Fruit fly (Drosophila melanogaster) whole organism, embryonic: ENCODE data around the gene plx.
A peak's percentile ranks its signal among the peaks of the same experiment; 100 is the strongest.

ENCODE experiments used
- B-H2 ChIP-seq: fragments of 200-800 bp; sonication (Bioruptor generic); optimal IDR thresholded peaks from 2 replicates; lab custom pipeline; 2018; ENCODE audit warnings: missing biosample characterization, mild to moderate bottlenecking, missing genetic modification characterization
- CG10147 ChIP-seq: fragments of 200-800 bp; sonication (Bioruptor generic); optimal IDR thresholded peaks from 2 replicates; lab custom pipeline; 2019; ENCODE audit warnings: missing biosample characterization, mild to moderate bottlenecking, missing genetic modification characterization, moderate library complexity
- CG11085 ChIP-seq: fragments of 200-800 bp; sonication (Bioruptor generic); IDR thresholded peaks from 2 replicates; pipeline ENCODE4 v1.3.6; 2022; ENCODE audit warnings: missing biosample characterization, missing genetic modification characterization
- CG12744 ChIP-seq: fragments of 200-800 bp; sonication (Bioruptor generic); optimal IDR thresholded peaks from 2 replicates; lab custom pipeline; 2016; ENCODE audit warnings: missing biosample characterization, missing genetic modification characterization
- CG15514 ChIP-seq: fragments of 200-800 bp; sonication (Bioruptor generic); optimal IDR thresholded peaks from 3 replicates; lab custom pipeline; 2017; ENCODE audit warnings: missing biosample characterization, missing genetic modification characterization, mild to moderate bottlenecking, moderate library complexity, missing genetic modification reagents
- CG1602 ChIP-seq: fragments of 200-800 bp; sonication (Bioruptor generic); optimal IDR thresholded peaks from 3 replicates; lab custom pipeline; 2016; ENCODE audit warnings: missing biosample characterization, missing genetic modification characterization
- CG16815 ChIP-seq: fragments of 200-800 bp; sonication (Bioruptor generic); optimal IDR thresholded peaks from 3 replicates; lab custom pipeline; 2017; ENCODE audit warnings: missing biosample characterization, mild to moderate bottlenecking, missing genetic modification characterization
- CG17361 ChIP-seq: fragments of 200-800 bp; sonication (Bioruptor generic); IDR thresholded peaks from 3 replicates; pipeline ENCODE4 v1.3.6; 2022; ENCODE audit warnings: missing biosample characterization, missing genetic modification characterization
- CG18011 ChIP-seq: fragments of 200-800 bp; sonication (Bioruptor generic); optimal IDR thresholded peaks from 2 replicates; lab custom pipeline; 2017; ENCODE audit warnings: missing biosample characterization, missing genetic modification characterization, mild to moderate bottlenecking, moderate library complexity, missing genotype
- CG18764 ChIP-seq: fragments of 200-800 bp; sonication (Bioruptor generic); optimal IDR thresholded peaks from 3 replicates; lab custom pipeline; 2016; ENCODE audit warnings: missing biosample characterization, missing genetic modification characterization
- CG2712 ChIP-seq: fragments of 200-800 bp; optimal IDR thresholded peaks from 3 replicates; lab custom pipeline; 2019; ENCODE audit warnings: missing biosample characterization, mild to moderate bottlenecking, missing genetic modification characterization, moderate library complexity
- CG31441 ChIP-seq: fragments of 200-800 bp; sonication (Bioruptor generic); IDR thresholded peaks from 2 replicates; pipeline ENCODE4 v1.3.6; 2022; ENCODE audit warnings: missing biosample characterization, missing genetic modification characterization
- CG33213 ChIP-seq: fragments of 200-800 bp; sonication (Bioruptor generic); optimal IDR thresholded peaks from 3 replicates; lab custom pipeline; 2016; ENCODE audit warnings: missing biosample characterization, missing genetic modification characterization
- CG6272 ChIP-seq: fragments of 200-800 bp; sonication (Bioruptor generic); IDR thresholded peaks from 2 replicates; pipeline ENCODE4 v1.3.6; 2022; ENCODE audit warnings: missing biosample characterization, missing genetic modification characterization
- CG7556 ChIP-seq: fragments of 200-800 bp; sonication (Bioruptor generic); optimal IDR thresholded peaks from 2 replicates; lab custom pipeline; 2017; ENCODE audit warnings: missing biosample characterization, mild to moderate bottlenecking, missing genetic modification characterization
- CG9797 ChIP-seq: fragments of 200-800 bp; sonication (Bioruptor generic); optimal IDR thresholded peaks from 3 replicates; lab custom pipeline; 2018; ENCODE audit warnings: missing biosample characterization, mild to moderate bottlenecking, missing genetic modification characterization
- Doc3 ChIP-seq: fragments of 200-800 bp; sonication (Bioruptor generic); IDR thresholded peaks from 3 replicates; pipeline ENCODE4 v1.3.6; 2022; ENCODE audit warnings: missing biosample characterization, missing genetic modification characterization; ENCODE audit not compliant: partially characterized antibody
- Dp ChIP-seq: fragments of 200-800 bp; sonication (Bioruptor generic); optimal IDR thresholded peaks from 2 replicates; lab custom pipeline; 2018; ENCODE audit warnings: missing biosample characterization, mild to moderate bottlenecking, missing genetic modification characterization, moderate library complexity
- E2f2 ChIP-seq: fragments of 200-800 bp; sonication (Bioruptor generic); IDR thresholded peaks from 2 replicates; pipeline ENCODE4 v1.3.6; 2022; ENCODE audit warnings: missing biosample characterization, missing genetic modification characterization
- Ets97D ChIP-seq: fragments of 200-800 bp; sonication (Bioruptor generic); optimal IDR thresholded peaks from 3 replicates; lab custom pipeline; 2016; ENCODE audit warnings: missing biosample characterization, missing genetic modification characterization
- Med ChIP-seq: fragments of 200-800 bp; sonication (Bioruptor generic); peaks from one replicate; lab custom pipeline; 2016; ENCODE audit warnings: missing biosample characterization, missing genetic modification characterization, mild to moderate bottlenecking, inconsistent platforms, moderate library complexity
- Opbp ChIP-seq: fragments of 200-800 bp; sonication (Bioruptor generic); IDR thresholded peaks from 3 replicates; pipeline ENCODE4 v1.3.6; 2022; ENCODE audit warnings: missing biosample characterization, missing genetic modification characterization; ENCODE audit not compliant: partially characterized antibody
- Six4 ChIP-seq: fragments of 200-800 bp; sonication (Bioruptor generic); optimal IDR thresholded peaks from 2 replicates; lab custom pipeline; 2016; ENCODE audit warnings: missing biosample characterization, missing genetic modification characterization
- YL-1 ChIP-seq: fragments of 200-800 bp; sonication (Bioruptor generic); optimal IDR thresholded peaks from 3 replicates; lab custom pipeline; 2017; ENCODE audit warnings: missing biosample characterization, mild to moderate bottlenecking, missing genetic modification characterization
- amos ChIP-seq: fragments of 200-800 bp; sonication (Bioruptor generic); IDR thresholded peaks from 2 replicates; pipeline ENCODE4 v1.3.6; 2022; ENCODE audit warnings: missing biosample characterization, missing genetic modification characterization; ENCODE audit not compliant: partially characterized antibody
- ash1 ChIP-seq: fragments of 200-800 bp; sonication (Bioruptor generic); optimal IDR thresholded peaks from 2 replicates; lab custom pipeline; 2018; ENCODE audit warnings: missing biosample characterization, mild to moderate bottlenecking, missing genetic modification characterization
- cad ChIP-seq: fragments of >200 bp; optimal IDR thresholded peaks from 2 replicates; lab custom pipeline; 2017; ENCODE audit warnings: missing biosample characterization, missing genetic modification characterization
- cas ChIP-seq: fragments of 200-800 bp; sonication (Bioruptor generic); IDR thresholded peaks from 2 replicates; pipeline ENCODE4 v1.3.6; 2022; ENCODE audit warnings: missing biosample characterization, missing genetic modification characterization
- cg ChIP-seq: fragments of 200-800 bp; sonication (Bioruptor generic); optimal IDR thresholded peaks from 3 replicates; lab custom pipeline; 2019; ENCODE audit warnings: missing biosample characterization, mild to moderate bottlenecking, missing genetic modification characterization, moderate library complexity
- corto ChIP-seq: fragments of 200-800 bp; sonication (Bioruptor generic); optimal IDR thresholded peaks from 2 replicates; lab custom pipeline; 2016; ENCODE audit warnings: missing biosample characterization, mild to moderate bottlenecking, missing genetic modification characterization, moderate library complexity
- dm ChIP-seq: fragments of 200-800 bp; sonication (Bioruptor generic); optimal IDR thresholded peaks from 3 replicates; lab custom pipeline; 2016; ENCODE audit warnings: missing biosample characterization, missing genetic modification characterization
- dysf ChIP-seq: fragments of 200-800 bp; sonication (Bioruptor generic); IDR thresholded peaks from 3 replicates; pipeline ENCODE4 v1.3.6; 2022; ENCODE audit warnings: missing biosample characterization, missing genetic modification characterization
- fd3F ChIP-seq: fragments of 200-800 bp; sonication (Bioruptor generic); optimal IDR thresholded peaks from 2 replicates; lab custom pipeline; 2018; ENCODE audit warnings: missing biosample characterization, mild to moderate bottlenecking, missing genetic modification characterization, moderate library complexity
- gcm ChIP-seq: fragments of 200-800 bp; sonication (Bioruptor generic); optimal IDR thresholded peaks from 2 replicates; lab custom pipeline; 2019; ENCODE audit warnings: missing biosample characterization, mild to moderate bottlenecking, missing genetic modification characterization, moderate library complexity
- gro ChIP-seq: fragments of 200-800 bp; sonication (Bioruptor generic); optimal IDR thresholded peaks from 2 replicates; lab custom pipeline; 2016; ENCODE audit warnings: missing biosample characterization, missing genetic modification characterization
- her ChIP-seq: fragments of 200-800 bp; sonication (Bioruptor generic); optimal IDR thresholded peaks from 2 replicates; lab custom pipeline; 2016; ENCODE audit warnings: missing biosample characterization, missing genetic modification characterization
- mam ChIP-seq: fragments of 200-800 bp; sonication (Bioruptor generic); optimal IDR thresholded peaks from 3 replicates; lab custom pipeline; 2016; ENCODE audit warnings: missing biosample characterization, missing genetic modification characterization
- pb ChIP-seq: fragments of 200-800 bp; sonication (Bioruptor generic); optimal IDR thresholded peaks from 3 replicates; lab custom pipeline; 2016; ENCODE audit warnings: missing biosample characterization, missing genetic modification characterization
- pho ChIP-seq: fragments of 200-800 bp; sonication (Bioruptor generic); optimal IDR thresholded peaks from 2 replicates; lab custom pipeline; 2016; ENCODE audit warnings: missing biosample characterization, missing genetic modification characterization
- prd ChIP-seq, 3 experiments: fragments of >200 bp in 2 of 3; fragments of 200-800 bp in 1 of 3; sonication (Bioruptor generic) in 1 of 3; optimal IDR thresholded peaks in 2 of 3; IDR thresholded peaks in 1 of 3; 2 replicates in 2 of 3; 3 replicates in 1 of 3; pipeline versions ENCODE4 v1.3.6 to Lab custom; 2017 to 2022; ENCODE audit warnings: missing biosample characterization in 1 of 3, missing genetic modification characterization in 1 of 3
- ranshi ChIP-seq: fragments of 200-800 bp; sonication (Bioruptor generic); IDR thresholded peaks from 2 replicates; pipeline ENCODE4 v1.3.6; 2022; ENCODE audit warnings: missing biosample characterization, missing genetic modification characterization
- sd ChIP-seq: fragments of 200-800 bp; sonication (Bioruptor generic); optimal IDR thresholded peaks from 3 replicates; lab custom pipeline; 2018; ENCODE audit warnings: missing biosample characterization, mild to moderate bottlenecking, missing genetic modification characterization, moderate library complexity
- sens ChIP-seq: fragments of 200-800 bp; sonication (Bioruptor generic); peaks from one replicate; lab custom pipeline; 2016; ENCODE audit warnings: missing biosample characterization, missing genetic modification characterization
- so ChIP-seq: fragments of 200-800 bp; sonication (Bioruptor generic); IDR thresholded peaks from 3 replicates; pipeline ENCODE4 v1.3.6; 2022; ENCODE audit warnings: missing biosample characterization, missing genetic modification characterization
- sob ChIP-seq: fragments of 200-800 bp; sonication (Bioruptor generic); IDR thresholded peaks from 2 replicates; pipeline ENCODE4 v1.3.6; 2022; ENCODE audit warnings: missing biosample characterization, missing genetic modification characterization
- sug ChIP-seq: fragments of 200-800 bp; optimal IDR thresholded peaks from 2 replicates; lab custom pipeline; 2019; ENCODE audit warnings: missing biosample characterization, mild to moderate bottlenecking, missing genetic modification characterization, moderate library complexity
- vfl ChIP-seq: fragments of 200-800 bp; sonication (Bioruptor generic); optimal IDR thresholded peaks from 2 replicates; lab custom pipeline; 2016; ENCODE audit warnings: missing biosample characterization, missing genetic modification characterization
- zen2 ChIP-seq: fragments of 200-800 bp; sonication (Bioruptor generic); IDR thresholded peaks from 3 replicates; pipeline ENCODE4 v1.3.6; 2022; ENCODE audit warnings: missing biosample characterization, missing genetic modification characterization; ENCODE audit not compliant: partially characterized antibody

Gene plx

DNA sequence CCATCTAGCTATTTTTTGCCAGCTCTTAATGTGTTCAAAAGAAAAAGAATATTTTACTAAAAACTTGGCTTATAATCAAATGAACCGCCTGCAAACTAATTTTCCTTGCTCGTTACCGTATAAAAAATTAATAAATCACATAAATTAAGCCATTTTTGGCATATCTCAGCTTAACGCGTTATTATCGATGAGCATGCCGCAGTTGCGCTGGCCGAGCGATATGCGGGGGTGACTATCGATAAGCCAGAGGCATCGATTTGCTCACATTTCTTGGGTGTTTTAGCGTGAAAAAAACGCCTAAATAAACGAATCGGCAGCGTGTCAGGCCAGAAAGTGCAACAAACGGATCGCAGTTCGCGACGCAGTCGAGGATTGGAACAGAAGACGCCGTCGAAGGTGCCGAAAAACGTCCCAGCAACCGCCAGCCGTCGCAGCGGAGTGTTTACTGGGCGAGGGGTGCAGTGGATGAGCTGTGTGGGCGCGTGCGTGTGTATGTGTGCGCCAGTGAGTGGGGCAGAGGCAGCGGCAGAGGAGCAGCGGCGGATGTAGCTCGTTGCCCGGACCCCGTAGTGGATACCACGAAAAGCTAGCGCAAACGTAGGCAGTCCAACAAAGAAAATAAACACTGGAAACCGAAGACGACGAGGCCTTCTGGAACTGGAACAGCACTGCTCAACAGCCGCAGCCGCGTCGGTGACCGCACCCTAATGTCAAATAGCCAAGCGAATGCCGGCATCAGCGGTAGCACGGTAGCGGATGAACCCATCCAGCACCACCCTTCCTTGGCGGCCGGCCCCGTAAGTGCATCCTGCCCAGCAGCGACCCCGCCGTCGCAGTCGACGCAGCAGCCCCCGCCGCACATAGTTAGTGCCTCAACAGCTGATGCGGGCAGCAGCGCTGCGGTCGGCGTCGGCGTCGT is 56.9 kb downstream of the plx start, which contains the start of the genes Sym and Madm (continued):
- TF ChIP-seq sob (GFP tag; lab: Robert Waterston, UW) (peak; percentile 35; the same call in 1 of the 2 replicates), YL-1 (GFP tag; lab: Kevin White, UChicago) (peak; percentile 92), gro (GFP tag; lab: Kevin White, UChicago) (peak; percentile 63), CG17361 (GFP tag; lab: Robert Waterston, UW) (peak; percentile 66; the same call in 2 of the 3 replicates), CG16815 (GFP tag; lab: Kevin White, UChicago) (peak; percentile 1), corto (GFP tag; lab: Kevin White, UChicago) (no peak), Med (GFP tag; lab: Kevin White, UChicago) (peak; percentile 77), B-H2 (GFP tag; lab: Kevin White, UChicago) (no peak), CG18011 (GFP tag; lab: Kevin White, UChicago) (peak; percentile 33), her (GFP tag; lab: Kevin White, UChicago) (peak; percentile 32), sens (GFP tag; lab: Kevin White, UChicago) (peak; percentile 94), pho (GFP tag; lab: Kevin White, UChicago) (peak; percentile 42), cas (no peak), dm (GFP tag; lab: Kevin White, UChicago) (peak; percentile 56), CG15514 (peak; percentile 80), vfl (GFP tag; lab: Kevin White, UChicago) (peak; percentile 54), ranshi (GFP tag; lab: Robert Waterston, UW) (no peak), CG18764 (peak; percentile 21), zen2 (GFP tag; lab: Robert Waterston, UW) (peak; percentile 70; the same call in 1 of the 3 replicates), CG1602 (GFP tag; lab: Kevin White, UChicago) (peak; percentile 33), cad (GFP tag; lab: Kevin White, UChicago) (no peak), CG7556 (GFP tag; lab: Kevin White, UChicago) (peak; percentile 7), E2f2 (peak; percentile 44; the same call in 1 of the 2 replicates), CG6272 (GFP tag; lab: Robert Waterston, UW) (peak; percentile 53; the same call in 1 of the 2 replicates), cg (GFP tag; lab: Kevin White, UChicago) (peak; percentile 86), ash1 (GFP tag; lab: Kevin White, UChicago) (no peak), CG12744 (GFP tag; lab: Kevin White, UChicago) (peak; percentile 30), Ets97D (peak; percentile 84), CG9797 (peak; percentile 63), mam (GFP tag; lab: Kevin White, UChicago) (peak; percentile 70), so (GFP tag; lab: Robert Waterston, UW) (0 out of 3 replicates have a peak, but pooled peaks have one; percentile 47), pb (GFP tag; lab: Kevin White, UChicago) (no peak), CG31441 (GFP tag; lab: Robert Waterston, UW) (no peak; the same call in 1 of the 2 replicates), prd (optimal IDR thresholded peaks at IDR 0.05; lab: Kevin White, UChicago) (no peak), prd (GFP tag; IDR thresholded peaks at IDR 0.05; lab: Robert Waterston, UW) (peak; percentile 72), Opbp (GFP tag; lab: Robert Waterston, UW) (peak; percentile 73; the same call in 2 of the 3 replicates), sug (tag; lab: Kevin White, UChicago) (peak; percentile 55), dysf (GFP tag; lab: Robert Waterston, UW) (peak; percentile 7; the same call in 1 of the 3 replicates), gcm (GFP tag; lab: Kevin White, UChicago) (peak; percentile 21), CG33213 (GFP tag; lab: Kevin White, UChicago) (peak; percentile 17), CG10147 (GFP tag; lab: Kevin White, UChicago) (peak; percentile 39), CG2712 (tag; lab: Kevin White, UChicago) (peak; percentile 54), fd3F (GFP tag; lab: Kevin White, UChicago) (no peak), Dp (peak; percentile 29), Doc3 (GFP tag; lab: Robert Waterston, UW) (peak; percentile 83), amos (peak; percentile 76), CG11085 (no peak), Six4 (GFP tag; lab: Kevin White, UChicago) (peak; percentile 7), sd (tag; lab: Kevin White, UChicago) (peak; percentile 73)
